Fruit fly (Drosophila melanogaster): ENCODE results near the gene CAH2.

The CAH2 gene

dm6 chr3L:12138113-12138899, 39.1 kb upstream of the CAH2 start, which contains the start of the genes ND-SGDH and RhoGAP68F (continued):
- TF ChIP-seq vfl (GFP tag; optimal IDR thresholded peaks at IDR 0.05) (peak; percentile 70), D19B (GFP tag; optimal IDR thresholded peaks at IDR 0.05) (peak; percentile 15), ap (GFP tag; IDR thresholded peaks at IDR 0.05) (no peak), lola (GFP tag; optimal IDR thresholded peaks at IDR 0.05) (peak in 1 of 3 experiments; percentile 81), hbn (GFP tag; IDR thresholded peaks at IDR 0.05; ENCODE audit: partially characterized antibody) (peak; percentile 91), CG12659 (GFP tag; optimal IDR thresholded peaks at IDR 0.05) (peak; percentile 89), bcd (GFP tag; optimal IDR thresholded peaks at IDR 0.05) (peak; percentile 78), wor (GFP tag; IDR thresholded peaks at IDR 0.05) (peak; percentile 33; the same call in 1 of the 2 replicates), CG13775 (GFP tag; optimal IDR thresholded peaks at IDR 0.05) (peak; percentile 85), insv (GFP tag; optimal IDR thresholded peaks at IDR 0.05) (peak in 1 of 2 experiments; percentile 20), CG6854 (GFP tag; optimal IDR thresholded peaks at IDR 0.05) (no peak), luna (GFP tag; optimal IDR thresholded peaks at IDR 0.05) (peak; percentile 25), eve (GFP tag; optimal IDR thresholded peaks at IDR 0.05) (no peak), CG1792 (GFP tag; optimal IDR thresholded peaks at IDR 0.05) (peak; percentile 17), CG42726 (GFP tag; IDR thresholded peaks at IDR 0.05; ENCODE audit: partially characterized antibody) (peak; percentile 81), CG6654 (GFP tag; optimal IDR thresholded peaks at IDR 0.05) (peak; percentile 36), GATAe (GFP tag; conservative IDR thresholded peaks at IDR 0.05) (no peak), CG8359 (GFP tag; optimal IDR thresholded peaks at IDR 0.05; ENCODE audit: borderline replicate concordance) (no peak), bowl (GFP tag; IDR thresholded peaks at IDR 0.05) (no peak), Vsx1 (GFP tag; optimal IDR thresholded peaks at IDR 0.05) (peak; percentile 62), CG12299 (tag; optimal IDR thresholded peaks at IDR 0.05) (no peak), Atf-2 (GFP tag; optimal IDR thresholded peaks at IDR 0.05) (peak; percentile 71), grau (tag; optimal IDR thresholded peaks at IDR 0.05) (peak; percentile 77), CG17912 (GFP tag; optimal IDR thresholded peaks at IDR 0.05) (no peak), Ravus (GFP tag; IDR thresholded peaks at IDR 0.05) (no peak), Six4 (GFP tag; optimal IDR thresholded peaks at IDR 0.05) (peak; percentile 40), Mad (GFP tag; optimal IDR thresholded peaks at IDR 0.05) (peak; percentile 61), CG15514 (GFP tag; optimal IDR thresholded peaks at IDR 0.05) (peak; percentile 89), CG31365 (tag; optimal IDR thresholded peaks at IDR 0.05) (no peak), Fer3 (tag; optimal IDR thresholded peaks at IDR 0.05) (peak; percentile 67), CG9215 (GFP tag; IDR thresholded peaks at IDR 0.05) (peak; percentile 74; the same call in 1 of the 2 replicates), CG9727 (GFP tag; optimal IDR thresholded peaks at IDR 0.05) (peak; percentile 79), Camta (GFP tag; optimal IDR thresholded peaks at IDR 0.05) (peak; percentile 65), Dip2 (GFP tag; IDR thresholded peaks at IDR 0.05) (no peak), Oaz (GFP tag; IDR thresholded peaks at IDR 0.05) (peak; percentile 52; the same call in 1 of the 2 replicates), cato (GFP tag; optimal IDR thresholded peaks at IDR 0.05; ENCODE audit: borderline replicate concordance) (peak; percentile 70), CG6254 (GFP tag; optimal IDR thresholded peaks at IDR 0.05) (no peak), CG8924 (tag; optimal IDR thresholded peaks at IDR 0.05) (peak; percentile 69), hb (GFP tag; IDR thresholded peaks at IDR 0.05; ENCODE audit: partially characterized antibody) (peak; percentile 95), H2.0 (GFP tag; IDR thresholded peaks at IDR 0.05) (peak; percentile 46; the same call in 1 of the 2 replicates), Dll (GFP tag; IDR thresholded peaks at IDR 0.05; ENCODE audit: partially characterized antibody) (peak; percentile 99), abd-A (tag; optimal IDR thresholded peaks at IDR 0.05) (no peak), Sin3A (optimal IDR thresholded peaks at IDR 0.05) (peak; percentile 91), CG12769 (tag; optimal IDR thresholded peaks at IDR 0.05) (peak; percentile 30), eyg (GFP tag; optimal IDR thresholded peaks at IDR 0.05) (peak; percentile 9), CG8281 (tag; optimal IDR thresholded peaks at IDR 0.05) (peak; percentile 2), zen (tag; optimal IDR thresholded peaks at IDR 0.05) (peak; percentile 54), az2 (GFP tag; optimal IDR thresholded peaks at IDR 0.05) (peak; percentile 72)
